Worm (Caenorhabditis elegans): Measurements from ENCODE around the gene F53B1.2.

F53B1.2 gene

DNA sequence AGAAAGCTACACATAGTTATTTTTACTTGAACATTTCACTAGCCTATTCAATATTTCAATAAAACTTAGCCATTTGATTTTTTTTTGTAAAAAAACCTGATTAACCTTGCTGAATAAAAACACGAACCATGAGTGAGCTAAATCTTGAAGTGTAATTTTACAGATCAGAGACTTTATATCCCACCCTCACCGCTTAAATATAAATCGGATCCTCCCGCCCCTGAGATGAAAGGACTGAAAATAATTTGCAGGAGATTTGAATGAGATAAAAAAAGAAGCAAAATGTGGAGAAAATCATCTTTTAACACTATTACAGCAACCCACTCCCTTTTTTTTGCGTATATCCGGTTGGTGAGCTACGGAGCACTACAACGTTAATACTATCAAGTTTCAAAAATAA is 41.2 kb downstream of the F53B1.2 start, which contains the start of gene npax-2:
Gene npax-2, minus strand, starts transcription at position 101 of the 400 bp plus-strand sequence.
- no peak for TF ChIP-seq K09A11.1 (tag; optimal IDR thresholded peaks at IDR 0.05; ENCODE audit: insufficient read depth)
- TF ChIP-seq pha-4 (tag; optimal IDR thresholded peaks at IDR 0.05) = no peak
- TF ChIP-seq pqm-1 (tag; optimal IDR thresholded peaks at IDR 0.05) = no peak
- no peak for TF ChIP-seq hlh-30 (tag; optimal IDR thresholded peaks at IDR 0.05; ENCODE audit: insufficient read depth)
- no peak for TF ChIP-seq ceh-14 (tag; optimal IDR thresholded peaks at IDR 0.05)
- TF ChIP-seq ahr-1 (tag; optimal IDR thresholded peaks at IDR 0.05) = no peak
- no peak for TF ChIP-seq elt-4 (tag; optimal IDR thresholded peaks at IDR 0.05)
- TF ChIP-seq ceh-2 (tag; optimal IDR thresholded peaks at IDR 0.05) = no peak
- TF ChIP-seq ceh-31 (tag; optimal IDR thresholded peaks at IDR 0.05) = no peak
- TF ChIP-seq ets-4 (tag; optimal IDR thresholded peaks at IDR 0.05) = no peak
- no peak for TF ChIP-seq C08G9.2 (tag; optimal IDR thresholded peaks at IDR 0.05)
- TF ChIP-seq che-1 (tag; optimal IDR thresholded peaks at IDR 0.05) = no peak
- no peak for TF ChIP-seq F13H6.1 (tag; optimal IDR thresholded peaks at IDR 0.05)
- no peak for TF ChIP-seq tbx-7 (tag; optimal IDR thresholded peaks at IDR 0.05)
- TF ChIP-seq unc-3 (GFP tag; conservative IDR thresholded peaks at IDR 0.05) = no peak
- TF ChIP-seq unc-3 (tag; optimal IDR thresholded peaks at IDR 0.05) = no peak
- no peak for TF ChIP-seq gmeb-2 (tag; optimal IDR thresholded peaks at IDR 0.05)
- TF ChIP-seq nhr-11 (tag; optimal IDR thresholded peaks at IDR 0.05) = no peak
- no peak for TF ChIP-seq ceh-34 (tag; optimal IDR thresholded peaks at IDR 0.05)

ce11 chrX:2152062-2152461 is 43.3 kb downstream of the F53B1.2 start:
- TF ChIP-seq nhr-11 (tag; optimal IDR thresholded peaks at IDR 0.05) (no peak), pros-1 (tag; optimal IDR thresholded peaks at IDR 0.05) (no peak), ceh-2 (tag; optimal IDR thresholded peaks at IDR 0.05) (no peak), hlh-6 (tag; optimal IDR thresholded peaks at IDR 0.05) (no peak)

DNA sequence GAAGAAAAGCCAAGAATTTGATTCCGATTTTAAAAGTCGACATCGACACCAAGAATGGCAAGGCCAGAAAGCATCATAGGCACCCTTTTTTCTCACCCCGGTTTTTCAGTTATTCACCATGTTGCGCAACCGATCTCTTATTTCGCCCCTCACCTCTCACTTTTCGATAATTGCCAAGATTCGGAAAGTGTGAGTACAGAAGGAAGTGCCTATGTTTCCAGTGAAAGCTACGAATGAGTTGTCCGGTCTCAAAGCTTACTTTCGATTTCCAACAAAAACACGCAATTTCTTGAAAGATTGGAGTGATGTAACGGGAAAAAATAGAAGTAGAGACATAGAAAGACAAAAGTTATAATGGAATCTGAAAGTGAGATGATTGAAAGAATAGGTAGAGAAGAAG is 45.0 kb downstream of the F53B1.2 start:
- TF ChIP-seq nhr-232 (tag; optimal IDR thresholded peaks at IDR 0.05) (no peak), unc-55 (GFP tag; optimal IDR thresholded peaks at IDR 0.05) (no peak), lin-11 (tag; optimal IDR thresholded peaks at IDR 0.05) (no peak), ceh-24 (tag; optimal IDR thresholded peaks at IDR 0.05) (no peak), pha-4 (tag; optimal IDR thresholded peaks at IDR 0.05) (no peak)

DNA sequence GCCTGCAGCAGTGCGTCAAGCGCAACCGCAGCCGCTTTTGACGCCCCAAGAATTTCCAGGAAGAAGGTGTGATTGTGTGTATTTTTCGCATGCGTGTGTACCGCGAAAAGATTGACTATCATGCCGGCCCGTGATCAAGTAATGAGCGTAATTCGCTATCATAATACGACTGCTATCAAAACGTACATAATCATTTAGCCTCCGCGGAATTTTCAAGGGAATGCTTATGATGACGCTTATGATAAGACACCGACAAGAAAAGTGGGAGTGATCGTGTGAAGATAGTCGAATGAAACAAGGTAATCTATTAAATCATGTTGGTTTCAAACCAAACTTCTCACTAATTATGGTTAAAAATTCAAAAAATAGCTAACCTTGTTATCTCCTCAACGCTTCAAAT is 49.1 kb downstream of the F53B1.2 start:
- TF ChIP-seq C38D4.7 (GFP tag; optimal IDR thresholded peaks at IDR 0.05) (no peak), pha-4 (tag; optimal IDR thresholded peaks at IDR 0.05) (no peak), elt-2 (tag; optimal IDR thresholded peaks at IDR 0.05) (peak; percentile 17), ceh-18 (tag; optimal IDR thresholded peaks at IDR 0.05) (no peak)

All from whole organism, late embryonic.